Worm (Caenorhabditis elegans) whole organism, L4 larva: ENCODE measurements around the gene nlp-55.

Experiments
- Y105C5A.15 ChIP-seq: fragments of 200-800 bp; sonication (Bioruptor generic); IDR thresholded peaks from 2 replicates; pipeline ENCODE4 v1.3.6; 2022; ENCODE audit warnings: missing genetic modification characterization, missing compliant biosample characterization
- ZK546.5 ChIP-seq, 2 experiments: sonication (generic microtip); optimal IDR thresholded peaks; 2 replicates each; lab custom pipeline; 2017; ENCODE audit warnings: missing biosample characterization in 2 of 2, missing genetic modification characterization in 2 of 2
- ceh-62 ChIP-seq: sonication (generic microtip); optimal IDR thresholded peaks from 2 replicates; lab custom pipeline; 2017; ENCODE audit warnings: missing biosample characterization, missing genetic modification characterization
- egl-27 ChIP-seq: sonication (generic microtip); optimal IDR thresholded peaks from 3 replicates; lab custom pipeline; 2017; ENCODE audit warnings: missing biosample characterization, missing genetic modification reagents, missing genetic modification characterization
- fos-1 ChIP-seq: fragments of 150-350 bp; optimal IDR thresholded peaks from 2 replicates; lab custom pipeline; 2014; ENCODE audit warnings: missing biosample characterization, missing genetic modification characterization
- lin-15B ChIP-seq: fragments of 150-350 bp; sonication (generic microtip); optimal IDR thresholded peaks from 3 replicates; lab custom pipeline; 2014; ENCODE audit warnings: missing biosample characterization, missing genetic modification characterization
- lir-3 ChIP-seq: sonication (generic microtip); optimal IDR thresholded peaks from 2 replicates; lab custom pipeline; 2016; ENCODE audit warnings: mild to moderate bottlenecking, missing genetic modification characterization, missing compliant biosample characterization
- madf-5 ChIP-seq, 2 experiments: fragments of 200-800 bp; sonication (Bioruptor generic); IDR thresholded peaks; 2 replicates each; pipeline ENCODE4 v1.3.6; 2022; ENCODE audit warnings: missing compliant biosample characterization in 2 of 2, missing genetic modification characterization in 2 of 2
- mxl-3 ChIP-seq: fragments of 200-800 bp; sonication (Bioruptor generic); optimal IDR thresholded peaks from 2 replicates; lab custom pipeline; 2018; ENCODE audit warnings: mild to moderate bottlenecking, missing genetic modification characterization, missing compliant biosample characterization
- nhr-10 ChIP-seq: fragments of 150-350 bp; optimal IDR thresholded peaks from 2 replicates; lab custom pipeline; 2014; ENCODE audit warnings: missing biosample characterization, missing genetic modification characterization
- nhr-11 ChIP-seq: fragments of 150-350 bp; optimal IDR thresholded peaks from 2 replicates; lab custom pipeline; 2014; ENCODE audit warnings: missing biosample characterization, missing genetic modification characterization
- nhr-76 ChIP-seq: fragments of 150-350 bp; optimal IDR thresholded peaks from 2 replicates; lab custom pipeline; 2014; ENCODE audit warnings: missing biosample characterization, missing genetic modification characterization
- pqm-1 ChIP-seq: sonication (generic microtip); optimal IDR thresholded peaks from 2 replicates; lab custom pipeline; 2017; ENCODE audit warnings: missing biosample characterization, missing genetic modification characterization
- unc-39 ChIP-seq: sonication (generic microtip); optimal IDR thresholded peaks from 2 replicates; lab custom pipeline; 2017; ENCODE audit warnings: missing biosample characterization, missing genetic modification characterization

ce11 chrII:8256013-8256412 lies 39.2 kb downstream of the nlp-55 start, which contains the start of gene F35C11.7:
- TF ChIP-seq lir-3 (tag; lab: Kevin White, UChicago): no peak
- no peak for TF ChIP-seq nhr-10 (tag; lab: Kevin White, UChicago)
- no peak for TF ChIP-seq ZK546.5 (tag; optimal IDR thresholded peaks at IDR 0.05; lab: Kevin White, UChicago)
- TF ChIP-seq pqm-1 (tag; lab: Kevin White, UChicago): no peak
- TF ChIP-seq lin-15B (tag; lab: Kevin White, UChicago): no peak
- TF ChIP-seq unc-39 (tag; lab: Kevin White, UChicago): no peak
- no peak for TF ChIP-seq fos-1 (tag; lab: Kevin White, UChicago)
- no peak for TF ChIP-seq ceh-62 (tag; lab: Kevin White, UChicago)
- TF ChIP-seq nhr-76 (tag; lab: Kevin White, UChicago): no peak
- TF ChIP-seq nhr-11: no peak
- no peak for TF ChIP-seq madf-5 (GFP tag; IDR thresholded peaks at IDR 0.05; lab: Robert Waterston, UW)
- TF ChIP-seq egl-27 (tag; lab: Kevin White, UChicago): no peak
- no peak for TF ChIP-seq Y105C5A.15 (GFP tag; lab: Robert Waterston, UW)
- no peak for TF ChIP-seq mxl-3 (GFP tag; lab: Kevin White, UChicago)
